Worm (Caenorhabditis elegans) whole organism, midembryonic: Measurements from ENCODE around the gene Y22D7AL.3.

Experiments
- T22C8.4 ChIP-seq: fragments of 200-800 bp; sonication (Bioruptor generic); IDR thresholded peaks from 2 replicates; pipeline ENCODE4 v1.3.6; 2022; ENCODE audit warnings: missing genetic modification characterization, missing compliant biosample characterization
- cog-1 ChIP-seq: sonication (generic microtip); optimal IDR thresholded peaks from 2 replicates; lab custom pipeline; 2016; ENCODE audit warnings: missing genetic modification characterization, missing compliant biosample characterization
- flt-1 ChIP-seq: fragments of 200-800 bp; sonication (Bioruptor generic); IDR thresholded peaks from 2 replicates; pipeline ENCODE4 v1.3.6; 2022; ENCODE audit warnings: missing genetic modification characterization, missing compliant biosample characterization
- klf-2 ChIP-seq: fragments of 200-800 bp; sonication (Bioruptor generic); conservative IDR thresholded peaks from 2 replicates; pipeline ENCODE4 v1.3.6; 2022; ENCODE audit warnings: missing genetic modification reagents, missing genetic modification characterization, missing compliant biosample characterization
- med-1 ChIP-seq: sonication (generic microtip); optimal IDR thresholded peaks from 2 replicates; lab custom pipeline; 2017; ENCODE audit warnings: missing genetic modification characterization, mild to moderate bottlenecking, missing compliant biosample characterization, antibody characterized with exemption, missing genetic modification reagents; ENCODE audit not compliant: insufficient read depth
- ref-1 ChIP-seq: fragments of 200-800 bp; sonication (Bioruptor generic); conservative IDR thresholded peaks from 2 replicates; pipeline ENCODE4 v1.3.6; 2022; ENCODE audit warnings: missing genetic modification reagents, missing genetic modification characterization, missing compliant biosample characterization
- tab-1 ChIP-seq: fragments of 200-800 bp; sonication (Bioruptor generic); IDR thresholded peaks from 2 replicates; pipeline ENCODE4 v1.3.6; 2022; ENCODE audit warnings: missing genetic modification characterization, missing compliant biosample characterization
- ztf-23 ChIP-seq: fragments of 200-800 bp; sonication (Bioruptor generic); IDR thresholded peaks from 2 replicates; pipeline ENCODE4 v1.3.6; 2022; ENCODE audit warnings: missing genetic modification reagents, missing genetic modification characterization, missing compliant biosample characterization
- ztf-29 ChIP-seq: fragments of 200-800 bp; sonication (Bioruptor generic); IDR thresholded peaks from 2 replicates; pipeline ENCODE4 v1.3.6; 2022; ENCODE audit warnings: missing genetic modification reagents, missing genetic modification characterization, missing compliant biosample characterization

Gene Y22D7AL.3

ce11 chrIII:1678671-1679070, 37.4 kb downstream of the Y22D7AL.3 start:
- TF ChIP-seq tab-1 (GFP tag; lab: Robert Waterston, UW) (no peak), klf-2 (no peak), ztf-23 (GFP tag; lab: Robert Waterston, UW) (no peak), ref-1 (GFP tag; lab: Robert Waterston, UW) (no peak), ztf-29 (GFP tag; lab: Robert Waterston, UW) (no peak), flt-1 (GFP tag; lab: Robert Waterston, UW) (no peak), cog-1 (tag; lab: Kevin White, UChicago) (no peak), med-1 (GFP tag; lab: Kevin White, UChicago) (no peak), T22C8.4 (GFP tag; lab: Robert Waterston, UW) (no peak)

ce11 chrIII:1680393-1680792, 39.1 kb downstream of the Y22D7AL.3 start:
- no peak for TF ChIP-seq klf-2
- TF ChIP-seq med-1 (GFP tag; lab: Kevin White, UChicago), result no peak
- no peak for TF ChIP-seq ztf-29 (GFP tag; lab: Robert Waterston, UW)
- no peak for TF ChIP-seq tab-1 (GFP tag; lab: Robert Waterston, UW)
- no peak for TF ChIP-seq cog-1 (tag; lab: Kevin White, UChicago)
- no peak for TF ChIP-seq T22C8.4 (GFP tag; lab: Robert Waterston, UW)
- no peak for TF ChIP-seq ref-1 (GFP tag; lab: Robert Waterston, UW)
- no peak for TF ChIP-seq ztf-23 (GFP tag; lab: Robert Waterston, UW)
- no peak for TF ChIP-seq flt-1 (GFP tag; lab: Robert Waterston, UW)

ce11 chrIII:1680996-1681395, 39.7 kb downstream of the Y22D7AL.3 start:
- TF ChIP-seq cog-1 (tag; lab: Kevin White, UChicago), result no peak
- no peak for TF ChIP-seq klf-2
- TF ChIP-seq ref-1 (GFP tag; lab: Robert Waterston, UW), result no peak
- no peak for TF ChIP-seq ztf-23 (GFP tag; lab: Robert Waterston, UW)
- TF ChIP-seq ztf-29 (GFP tag; lab: Robert Waterston, UW), result no peak
- TF ChIP-seq flt-1 (GFP tag; lab: Robert Waterston, UW), result no peak
- no peak for TF ChIP-seq med-1 (GFP tag; lab: Kevin White, UChicago)
- TF ChIP-seq tab-1 (GFP tag; lab: Robert Waterston, UW), result no peak
- no peak for TF ChIP-seq T22C8.4 (GFP tag; lab: Robert Waterston, UW)

- no peak for TF ChIP-seq cog-1 (tag; lab: Kevin White, UChicago)
- TF ChIP-seq ztf-23 (GFP tag; lab: Robert Waterston, UW), result no peak
- TF ChIP-seq ref-1 (GFP tag; lab: Robert Waterston, UW), result no peak
- no peak for TF ChIP-seq med-1 (GFP tag; lab: Kevin White, UChicago)
- no peak for TF ChIP-seq klf-2
- no peak for TF ChIP-seq ztf-29 (GFP tag; lab: Robert Waterston, UW)
- no peak for TF ChIP-seq T22C8.4 (GFP tag; lab: Robert Waterston, UW)
- TF ChIP-seq flt-1 (GFP tag; lab: Robert Waterston, UW), result no peak
- no peak for TF ChIP-seq tab-1 (GFP tag; lab: Robert Waterston, UW)
These were observed 41.0 kb downstream of the Y22D7AL.3 start for ce11 chrIII:1682262-1682661.

DNA sequence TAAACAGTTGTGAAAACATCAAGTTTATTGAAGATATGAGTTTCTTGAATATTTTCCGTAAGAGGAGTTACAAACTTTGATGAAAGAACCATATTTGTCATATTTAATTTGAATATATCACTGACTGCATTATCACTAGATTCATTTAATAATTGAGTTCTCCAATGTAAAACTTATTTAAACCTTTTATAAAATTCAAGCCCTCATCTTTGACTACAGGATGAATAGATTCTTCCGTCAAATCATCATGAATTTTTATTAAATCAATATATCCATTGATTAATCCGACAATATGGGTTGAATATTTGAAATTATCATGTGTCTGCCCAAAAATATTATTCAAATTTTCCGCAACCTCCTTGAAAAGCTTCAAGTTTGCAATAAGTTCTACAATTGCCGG, 46.7 kb downstream of the Y22D7AL.3 start, which contains the start of gene Y22D7AR.7:
TSS of gene Y22D7AR.7 (minus strand) at position 101 of the 400 bp plus-strand sequence.
- TF ChIP-seq klf-2 (no peak), ztf-23 (GFP tag; lab: Robert Waterston, UW) (no peak), flt-1 (GFP tag; lab: Robert Waterston, UW) (no peak), tab-1 (GFP tag; lab: Robert Waterston, UW) (no peak), cog-1 (tag; lab: Kevin White, UChicago) (no peak), med-1 (GFP tag; lab: Kevin White, UChicago) (no peak), T22C8.4 (GFP tag; lab: Robert Waterston, UW) (no peak), ztf-29 (GFP tag; lab: Robert Waterston, UW) (no peak), ref-1 (GFP tag; lab: Robert Waterston, UW) (no peak)

ce11 chrIII:1689927-1690326, 48.7 kb downstream of the Y22D7AL.3 start, which contains the start of gene Y22D7AR.14:
Y22D7AR.14 (minus strand) TSS chrIII:1690027.
- no peak for TF ChIP-seq ztf-29 (GFP tag; lab: Robert Waterston, UW)
- TF ChIP-seq flt-1 (GFP tag; lab: Robert Waterston, UW), result no peak
- TF ChIP-seq med-1 (GFP tag; lab: Kevin White, UChicago), result no peak
- no peak for TF ChIP-seq klf-2
- TF ChIP-seq T22C8.4 (GFP tag; lab: Robert Waterston, UW), result no peak
- no peak for TF ChIP-seq cog-1 (tag; lab: Kevin White, UChicago)
- TF ChIP-seq tab-1 (GFP tag; lab: Robert Waterston, UW), result no peak
- no peak for TF ChIP-seq ztf-23 (GFP tag; lab: Robert Waterston, UW)
